Fruit fly (Drosophila melanogaster) whole organism, embryonic: ENCODE data around the gene Pi4KIIalpha.

Experiments used
- ATbp ChIP-seq: fragments of 200-800 bp; sonication (Bioruptor generic); optimal IDR thresholded peaks from 2 replicates; lab custom pipeline; 2017; ENCODE audit warnings: missing biosample characterization, mild to moderate bottlenecking, missing genetic modification characterization, missing genetic modification reagents
- Aef1 ChIP-seq: fragments of 200-800 bp; sonication (Bioruptor generic); IDR thresholded peaks from 3 replicates; pipeline ENCODE4 v1.3.6; 2022; ENCODE audit warnings: missing biosample characterization, missing genetic modification characterization
- B-H2 ChIP-seq: fragments of 200-800 bp; sonication (Bioruptor generic); optimal IDR thresholded peaks from 2 replicates; lab custom pipeline; 2018; ENCODE audit warnings: missing biosample characterization, mild to moderate bottlenecking, missing genetic modification characterization
- Bgb ChIP-seq: fragments of 200-800 bp; sonication (Bioruptor generic); IDR thresholded peaks from 2 replicates; pipeline ENCODE4 v1.3.6; 2022; ENCODE audit warnings: missing biosample characterization, missing genetic modification characterization; ENCODE audit not compliant: partially characterized antibody
- CG12104 ChIP-seq: fragments of 200-800 bp; sonication (Bioruptor generic); optimal IDR thresholded peaks from 3 replicates; lab custom pipeline; 2016; ENCODE audit warnings: missing biosample characterization, missing genetic modification characterization
- CG12659 ChIP-seq: fragments of 200-800 bp; sonication (Bioruptor generic); optimal IDR thresholded peaks from 3 replicates; lab custom pipeline; 2017; ENCODE audit warnings: mild to moderate bottlenecking, missing biosample characterization, missing genetic modification reagents, missing genetic modification characterization
- CG13287 ChIP-seq: fragments of 200-800 bp; sonication (Bioruptor generic); IDR thresholded peaks from 2 replicates; pipeline ENCODE4 v1.3.6; 2022; ENCODE audit warnings: missing biosample characterization, missing genetic modification characterization; ENCODE audit not compliant: partially characterized antibody
- CG13775 ChIP-seq: fragments of 200-800 bp; sonication (Bioruptor generic); optimal IDR thresholded peaks from 3 replicates; lab custom pipeline; 2017; ENCODE audit warnings: missing biosample characterization, mild to moderate bottlenecking, missing genetic modification characterization
- CG15479 ChIP-seq: fragments of 200-800 bp; sonication (Bioruptor generic); optimal IDR thresholded peaks from 3 replicates; lab custom pipeline; 2019; ENCODE audit warnings: missing biosample characterization, mild to moderate bottlenecking, missing genetic modification characterization, moderate library complexity
- CG1647 ChIP-seq: fragments of 200-800 bp; sonication (Bioruptor generic); optimal IDR thresholded peaks from 3 replicates; lab custom pipeline; 2016; ENCODE audit warnings: missing biosample characterization, missing genetic modification characterization
- CG17186 ChIP-seq: fragments of 200-800 bp; sonication (Bioruptor generic); optimal IDR thresholded peaks from 3 replicates; lab custom pipeline; 2017; ENCODE audit warnings: missing biosample characterization, missing genetic modification reagents, missing genetic modification characterization
- CG17385 ChIP-seq: fragments of 200-800 bp; sonication (Bioruptor generic); optimal IDR thresholded peaks from 3 replicates; lab custom pipeline; 2018; ENCODE audit warnings: missing biosample characterization, mild to moderate bottlenecking, missing genetic modification characterization
- CG2116 ChIP-seq: fragments of 200-800 bp; sonication (Bioruptor generic); optimal IDR thresholded peaks from 3 replicates; lab custom pipeline; 2018; ENCODE audit warnings: missing biosample characterization, mild to moderate bottlenecking, missing genetic modification characterization
- CG2712 ChIP-seq: fragments of 200-800 bp; optimal IDR thresholded peaks from 3 replicates; lab custom pipeline; 2019; ENCODE audit warnings: missing biosample characterization, mild to moderate bottlenecking, missing genetic modification characterization, moderate library complexity
- CG30020 ChIP-seq: fragments of 200-800 bp; optimal IDR thresholded peaks from 2 replicates; lab custom pipeline; 2019; ENCODE audit warnings: missing biosample characterization, mild to moderate bottlenecking, missing genetic modification characterization, moderate library complexity
- CG4404 ChIP-seq: fragments of 200-800 bp; sonication (Bioruptor generic); IDR thresholded peaks from 2 replicates; pipeline ENCODE4 v1.3.6; 2022; ENCODE audit warnings: missing biosample characterization, missing genetic modification characterization
- CG6791 ChIP-seq: fragments of 200-800 bp; sonication (Bioruptor generic); IDR thresholded peaks from 3 replicates; pipeline ENCODE4 v1.3.6; 2022; ENCODE audit warnings: missing biosample characterization, missing genetic modification characterization; ENCODE audit not compliant: partially characterized antibody
- Dref ChIP-seq: fragments of 200-800 bp; sonication (Bioruptor generic); IDR thresholded peaks from 2 replicates; pipeline ENCODE4 v1.3.6; 2022; ENCODE audit warnings: missing biosample characterization, missing genetic modification characterization
- Ets65A ChIP-seq: fragments of 200-800 bp; sonication (Bioruptor generic); peaks from one replicate; lab custom pipeline; 2016; ENCODE audit warnings: missing biosample characterization, missing genetic modification characterization
- Gug ChIP-seq: fragments of 200-800 bp; sonication (Bioruptor generic); IDR thresholded peaks from 4 replicates; pipeline ENCODE4 v1.3.6; 2022; ENCODE audit warnings: missing biosample characterization, missing genetic modification characterization
- Hr78 ChIP-seq, 2 experiments: fragments of 200-800 bp in 1 of 2; fragments of >200 bp in 1 of 2; sonication (Bioruptor generic) in 1 of 2; optimal IDR thresholded peaks; 2 replicates each; lab custom pipeline; 2017 to 2019; ENCODE audit warnings: missing biosample characterization in 2 of 2, missing genetic modification characterization in 2 of 2, mild to moderate bottlenecking in 1 of 2, moderate library complexity in 1 of 2
- Med ChIP-seq: fragments of 200-800 bp; sonication (Bioruptor generic); peaks from one replicate; lab custom pipeline; 2016; ENCODE audit warnings: missing biosample characterization, missing genetic modification characterization, mild to moderate bottlenecking, inconsistent platforms, moderate library complexity
- Opbp ChIP-seq: fragments of 200-800 bp; sonication (Bioruptor generic); IDR thresholded peaks from 3 replicates; pipeline ENCODE4 v1.3.6; 2022; ENCODE audit warnings: missing biosample characterization, missing genetic modification characterization; ENCODE audit not compliant: partially characterized antibody
- Sin3A ChIP-seq: fragments of >200 bp; optimal IDR thresholded peaks from 2 replicates; lab custom pipeline; 2018
- YL-1 ChIP-seq: fragments of 200-800 bp; sonication (Bioruptor generic); optimal IDR thresholded peaks from 3 replicates; lab custom pipeline; 2017; ENCODE audit warnings: missing biosample characterization, mild to moderate bottlenecking, missing genetic modification characterization
- cas ChIP-seq: fragments of 200-800 bp; sonication (Bioruptor generic); IDR thresholded peaks from 2 replicates; pipeline ENCODE4 v1.3.6; 2022; ENCODE audit warnings: missing biosample characterization, missing genetic modification characterization
- ci ChIP-seq: fragments of 200-800 bp; sonication (Bioruptor generic); IDR thresholded peaks from 3 replicates; pipeline ENCODE4 v1.3.6; 2022; ENCODE audit warnings: missing biosample characterization, missing genetic modification characterization
- crol ChIP-seq: fragments of 200-800 bp; sonication (Bioruptor generic); IDR thresholded peaks from 2 replicates; pipeline ENCODE4 v1.3.6; 2022; ENCODE audit warnings: missing biosample characterization, missing genetic modification characterization
- eyg ChIP-seq: fragments of 200-800 bp; sonication (Bioruptor generic); optimal IDR thresholded peaks from 3 replicates; lab custom pipeline; 2016; ENCODE audit warnings: missing biosample characterization, missing genetic modification characterization
- fd64A ChIP-seq: fragments of 200-800 bp; sonication (Bioruptor generic); optimal IDR thresholded peaks from 3 replicates; lab custom pipeline; 2018; ENCODE audit warnings: missing biosample characterization, mild to moderate bottlenecking, missing genetic modification characterization
- hb ChIP-seq: fragments of 200-800 bp; sonication (Bioruptor generic); IDR thresholded peaks from 3 replicates; pipeline ENCODE4 v1.3.6; 2022; ENCODE audit warnings: missing biosample characterization, missing genetic modification characterization; ENCODE audit not compliant: partially characterized antibody
- insv ChIP-seq, 2 experiments: fragments of 200-800 bp; sonication (Bioruptor generic); optimal IDR thresholded peaks; 3 replicates each; lab custom pipeline; 2016 to 2018; ENCODE audit warnings: missing biosample characterization in 2 of 2, missing genetic modification characterization in 2 of 2
- kah ChIP-seq: fragments of 200-800 bp; sonication (Bioruptor generic); optimal IDR thresholded peaks from 2 replicates; lab custom pipeline; 2018; ENCODE audit warnings: missing biosample characterization, mild to moderate bottlenecking, missing genetic modification characterization
- knrl ChIP-seq: fragments of 200-800 bp; sonication (Bioruptor generic); IDR thresholded peaks from 3 replicates; pipeline ENCODE4 v1.3.6; 2022; ENCODE audit warnings: missing biosample characterization, missing genetic modification characterization; ENCODE audit not compliant: partially characterized antibody
- lov ChIP-seq, 2 experiments: fragments of 200-800 bp in 1 of 2; fragments of >200 bp in 1 of 2; sonication (Bioruptor generic) in 1 of 2; IDR thresholded peaks in 1 of 2; optimal IDR thresholded peaks in 1 of 2; 2 replicates in 1 of 2; 3 replicates in 1 of 2; pipeline versions ENCODE4 v1.3.6 to Lab custom; 2017 to 2022; ENCODE audit warnings: missing biosample characterization in 1 of 2, missing genetic modification characterization in 1 of 2
- mirr ChIP-seq: fragments of 200-800 bp; sonication (Bioruptor generic); optimal IDR thresholded peaks from 3 replicates; lab custom pipeline; 2018; ENCODE audit warnings: missing biosample characterization, mild to moderate bottlenecking, missing genetic modification characterization
- mld ChIP-seq: fragments of 200-800 bp; sonication (Bioruptor generic); IDR thresholded peaks from 3 replicates; pipeline ENCODE4 v1.3.6; 2022; ENCODE audit warnings: missing biosample characterization, missing genetic modification characterization; ENCODE audit not compliant: partially characterized antibody
- nmo ChIP-seq: fragments of 200-800 bp; sonication (Bioruptor generic); optimal IDR thresholded peaks from 2 replicates; lab custom pipeline; 2018; ENCODE audit warnings: missing biosample characterization, mild to moderate bottlenecking, missing genetic modification characterization, moderate library complexity
- p53 ChIP-seq: fragments of 200-800 bp; sonication (Bioruptor generic); optimal IDR thresholded peaks from 2 replicates; lab custom pipeline; 2016; ENCODE audit warnings: missing biosample characterization, missing genetic modification characterization
- prd ChIP-seq, 3 experiments: fragments of >200 bp in 2 of 3; fragments of 200-800 bp in 1 of 3; sonication (Bioruptor generic) in 1 of 3; optimal IDR thresholded peaks in 2 of 3; IDR thresholded peaks in 1 of 3; 2 replicates in 2 of 3; 3 replicates in 1 of 3; pipeline versions ENCODE4 v1.3.6 to Lab custom; 2017 to 2022; ENCODE audit warnings: missing biosample characterization in 1 of 3, missing genetic modification characterization in 1 of 3
- ro ChIP-seq: fragments of 200-800 bp; sonication (Bioruptor generic); IDR thresholded peaks from 2 replicates; pipeline ENCODE4 v1.3.6; 2022; ENCODE audit warnings: missing biosample characterization, missing genetic modification characterization
- sr ChIP-seq: fragments of 200-800 bp; sonication (Bioruptor generic); IDR thresholded peaks from 3 replicates; pipeline ENCODE4 v1.3.6; 2022; ENCODE audit warnings: missing biosample characterization, missing genetic modification characterization
- tio ChIP-seq: fragments of 200-800 bp; sonication (Bioruptor generic); optimal IDR thresholded peaks from 2 replicates; lab custom pipeline; 2017; ENCODE audit warnings: missing biosample characterization, missing genetic modification characterization, inconsistent platforms

The Pi4KIIalpha gene

dm6 chr3R:5564775-5565190 is 1.3 kb upstream of the Pi4KIIalpha start, which contains the start of the genes CG14671 and CG12746 (continued):
- TF ChIP-seq mirr (GFP tag; lab: Kevin White, UChicago) (peak; percentile 22), nmo (GFP tag; lab: Kevin White, UChicago) (peak; percentile 34), hb (no peak), p53 (GFP tag; lab: Kevin White, UChicago) (no peak), Aef1 (GFP tag; lab: Robert Waterston, UW) (0 out of 3 replicates have a peak, but pooled peaks have one; percentile 21), crol (GFP tag; lab: Robert Waterston, UW) (peak; percentile 94), eyg (GFP tag; lab: Kevin White, UChicago) (no peak), prd (optimal IDR thresholded peaks at IDR 0.05; lab: Kevin White, UChicago) (no peak), prd (GFP tag; IDR thresholded peaks at IDR 0.05; lab: Robert Waterston, UW) (no peak), Ets65A (GFP tag; lab: Kevin White, UChicago) (no peak), CG30020 (tag; lab: Kevin White, UChicago) (peak; percentile 28), Sin3A (lab: Kevin White, UChicago) (peak; percentile 62), knrl (GFP tag; lab: Robert Waterston, UW) (0 out of 3 replicates have a peak, but pooled peaks have one; percentile 9), cas (GFP tag; lab: Robert Waterston, UW) (no peak), fd64A (peak; percentile 4), CG17186 (GFP tag; lab: Kevin White, UChicago) (peak; percentile 26), Dref (peak; percentile 81), CG12659 (GFP tag; lab: Kevin White, UChicago) (peak; percentile 15), YL-1 (GFP tag; lab: Kevin White, UChicago) (peak; percentile 38), ci (GFP tag; lab: Robert Waterston, UW) (peak; percentile 55; the same call in 1 of the 3 replicates), CG2712 (tag; lab: Kevin White, UChicago) (peak; percentile 39), Gug (GFP tag; lab: Robert Waterston, UW) (no peak), CG15479 (peak; percentile 57), CG12104 (GFP tag; lab: Kevin White, UChicago) (no peak), CG4404 (GFP tag; lab: Robert Waterston, UW) (no peak), CG1647 (no peak), CG13287 (peak; percentile 53), Bgb (GFP tag; lab: Robert Waterston, UW) (peak; percentile 20; the same call in 1 of the 2 replicates), mld (no peak), CG13775 (GFP tag; lab: Kevin White, UChicago) (no peak), ATbp (GFP tag; lab: Kevin White, UChicago) (no peak), CG2116 (peak; percentile 78), tio (GFP tag; lab: Kevin White, UChicago) (no peak), kah (GFP tag; lab: Kevin White, UChicago) (peak; percentile 39), ro (no peak), Opbp (GFP tag; lab: Robert Waterston, UW) (0 out of 3 replicates have a peak, but pooled peaks have one; percentile 13), insv (GFP tag; optimal IDR thresholded peaks at IDR 0.05; lab: Kevin White, UChicago) (peak in 1 of 2 experiments; percentile 94)

dm6 chr3R:5562956-5563355 is 496 bp downstream of the Pi4KIIalpha start:
- no peak for TF ChIP-seq lov (optimal IDR thresholded peaks at IDR 0.05; lab: Kevin White, UChicago)
- TF ChIP-seq lov (GFP tag; IDR thresholded peaks at IDR 0.05; lab: Robert Waterston, UW) = 0 out of 3 replicates have a peak, but pooled peaks have one; percentile 29
- peak; percentile 13 for TF ChIP-seq CG17385 (GFP tag; lab: Kevin White, UChicago)
- no peak for TF ChIP-seq B-H2 (GFP tag; lab: Kevin White, UChicago)
- TF ChIP-seq crol (GFP tag; lab: Robert Waterston, UW) = 0 out of 2 replicates have a peak, but pooled peaks have one; percentile 24
- TF ChIP-seq Hr78 (GFP tag; optimal IDR thresholded peaks at IDR 0.05; lab: Kevin White, UChicago) = no peak
- TF ChIP-seq CG6791 = no peak
- peak; percentile 61 for TF ChIP-seq Med (GFP tag; lab: Kevin White, UChicago)
- TF ChIP-seq sr (GFP tag; lab: Robert Waterston, UW) = 0 out of 3 replicates have a peak, but pooled peaks have one; percentile 28
